Fruit fly (Drosophila melanogaster) whole organism, wandering third instar larva: ENCODE data around the gene NHP2.

Source experiments
- Abd-B ChIP-seq: fragments of >200 bp; optimal IDR thresholded peaks from 2 replicates; lab custom pipeline; 2017; ENCODE audit warnings: missing biosample characterization, missing genetic modification characterization
- CG32264 ChIP-seq: fragments of 200-800 bp; sonication (Bioruptor generic); optimal IDR thresholded peaks from 2 replicates; lab custom pipeline; 2016; ENCODE audit warnings: missing biosample characterization, missing genetic modification characterization
- CG9705 ChIP-seq: fragments of 200-800 bp; sonication (Bioruptor generic); optimal IDR thresholded peaks from 2 replicates; lab custom pipeline; 2018; ENCODE audit warnings: missing biosample characterization, mild to moderate bottlenecking, missing genetic modification characterization
- CrebA ChIP-seq: fragments of 200-800 bp; sonication (Bioruptor generic); optimal IDR thresholded peaks from 2 replicates; lab custom pipeline; 2016; ENCODE audit warnings: missing biosample characterization, mild to moderate bottlenecking, missing genetic modification characterization, borderline replicate concordance
- Dfd ChIP-seq: fragments of >200 bp; optimal IDR thresholded peaks from 2 replicates; lab custom pipeline; 2017; ENCODE audit warnings: missing biosample characterization, missing genetic modification characterization
- GATAd ChIP-seq: sonication (Bioruptor generic); optimal IDR thresholded peaks from 2 replicates; lab custom pipeline; 2016; ENCODE audit warnings: missing biosample characterization, missing genetic modification characterization
- HLH106 ChIP-seq: fragments of 200-800 bp; optimal IDR thresholded peaks from 3 replicates; lab custom pipeline; 2019; ENCODE audit warnings: missing biosample characterization, mild to moderate bottlenecking, missing genetic modification characterization, moderate library complexity
- Hr78 ChIP-seq: fragments of >200 bp; optimal IDR thresholded peaks from 2 replicates; lab custom pipeline; 2017; ENCODE audit warnings: missing biosample characterization, missing genetic modification characterization
- Hr83 ChIP-seq: fragments of 200-300 bp; sonication (Bioruptor generic); optimal IDR thresholded peaks from 2 replicates; lab custom pipeline; 2016; ENCODE audit warnings: missing biosample characterization, mild to moderate bottlenecking, missing genetic modification characterization, moderate library complexity; ENCODE audit not compliant: poor library complexity, severe bottlenecking
- Jra ChIP-seq: sonication (Bioruptor generic); optimal IDR thresholded peaks from 2 replicates; lab custom pipeline; 2016; ENCODE audit warnings: missing biosample characterization, missing genetic modification characterization
- Mio ChIP-seq: sonication (Bioruptor generic); optimal IDR thresholded peaks from 2 replicates; lab custom pipeline; 2016; ENCODE audit warnings: missing biosample characterization, missing genetic modification characterization
- N ChIP-seq: fragments of >200 bp; optimal IDR thresholded peaks from 2 replicates; lab custom pipeline; 2018; ENCODE audit warnings: missing biosample characterization, missing external identifiers, missing genetic modification characterization
- OdsH ChIP-seq: fragments of 200-800 bp; sonication (Bioruptor generic); optimal IDR thresholded peaks from 2 replicates; lab custom pipeline; 2016; ENCODE audit warnings: missing biosample characterization, mild to moderate bottlenecking, missing genetic modification characterization
- Rel ChIP-seq, 2 experiments: fragments of 200-800 bp; sonication (Bioruptor generic) in 1 of 2; optimal IDR thresholded peaks; 2 replicates in 1 of 2; 3 replicates in 1 of 2; lab custom pipeline; 2016 to 2019; ENCODE audit warnings: mild to moderate bottlenecking in 2 of 2, missing biosample characterization in 2 of 2, missing genetic modification characterization in 2 of 2, moderate library complexity in 1 of 2
- Sp1 ChIP-seq: fragments of 200-800 bp; sonication (Bioruptor generic); optimal IDR thresholded peaks from 3 replicates; lab custom pipeline; 2019; ENCODE audit warnings: missing biosample characterization, mild to moderate bottlenecking, missing genetic modification characterization, moderate library complexity
- br ChIP-seq: fragments of 200-800 bp; sonication (Bioruptor generic); optimal IDR thresholded peaks from 2 replicates; lab custom pipeline; 2016; ENCODE audit warnings: missing biosample characterization, missing genetic modification characterization
- dmrt93B ChIP-seq: fragments of 200-800 bp; sonication (Bioruptor generic); optimal IDR thresholded peaks from 2 replicates; lab custom pipeline; 2018; ENCODE audit warnings: missing biosample characterization, mild to moderate bottlenecking, missing genetic modification characterization
- dsf ChIP-seq: sonication (Bioruptor generic); optimal IDR thresholded peaks from 2 replicates; lab custom pipeline; 2016; ENCODE audit warnings: missing biosample characterization, missing genetic modification characterization, borderline replicate concordance
- ey ChIP-seq: fragments of 200-800 bp; sonication (Bioruptor generic); optimal IDR thresholded peaks from 2 replicates; lab custom pipeline; 2016; ENCODE audit warnings: missing biosample characterization, missing genetic modification characterization
- foxo ChIP-seq, 2 experiments: fragments of 200-800 bp; sonication (Bioruptor generic); optimal IDR thresholded peaks; 2 replicates in 1 of 2; 3 replicates in 1 of 2; lab custom pipeline; 2016 to 2017; ENCODE audit warnings: missing biosample characterization in 2 of 2, missing genetic modification characterization in 2 of 2
- fru ChIP-seq: fragments of 200-800 bp; sonication (Bioruptor generic); optimal IDR thresholded peaks from 3 replicates; lab custom pipeline; 2016; ENCODE audit warnings: missing biosample characterization, mild to moderate bottlenecking, missing genetic modification characterization
- h ChIP-seq: fragments of 200-800 bp; sonication (Bioruptor generic); optimal IDR thresholded peaks from 3 replicates; lab custom pipeline; 2016; ENCODE audit warnings: missing biosample characterization, mild to moderate bottlenecking, missing genetic modification characterization
- jim ChIP-seq: fragments of 175-275, 200-325 bp; sonication (Bioruptor generic); optimal IDR thresholded peaks from 2 replicates; lab custom pipeline; 2016; ENCODE audit warnings: missing biosample characterization, mild to moderate bottlenecking, missing genetic modification characterization
- lola ChIP-seq: fragments of >200 bp; optimal IDR thresholded peaks from 2 replicates; lab custom pipeline; 2017; ENCODE audit warnings: missing biosample characterization, missing genetic modification characterization
- pan ChIP-seq: fragments of >200 bp; optimal IDR thresholded peaks from 2 replicates; lab custom pipeline; 2017
- psq ChIP-seq: fragments of 200-800 bp; sonication (Bioruptor generic); optimal IDR thresholded peaks from 3 replicates; lab custom pipeline; 2017; ENCODE audit warnings: missing biosample characterization, mild to moderate bottlenecking, missing genetic modification characterization, moderate library complexity
- rgr ChIP-seq: fragments of 200-800 bp; sonication (Bioruptor generic); optimal IDR thresholded peaks from 3 replicates; lab custom pipeline; 2016; ENCODE audit warnings: missing biosample characterization, mild to moderate bottlenecking, missing genetic modification characterization
- sage ChIP-seq: fragments of 200-800 bp; sonication (Bioruptor generic); optimal IDR thresholded peaks from 2 replicates; lab custom pipeline; 2016; ENCODE audit warnings: missing biosample characterization, mild to moderate bottlenecking, missing genetic modification characterization
- sv ChIP-seq: fragments of 200-800 bp; sonication (Bioruptor generic); optimal IDR thresholded peaks from 3 replicates; lab custom pipeline; 2016; ENCODE audit warnings: missing biosample characterization, missing genetic modification characterization
- usp ChIP-seq: fragments of >200 bp; optimal IDR thresholded peaks from 2 replicates; lab custom pipeline; 2017; ENCODE audit warnings: missing biosample characterization, missing genetic modification characterization
- woc ChIP-seq: sonication (Bioruptor generic); optimal IDR thresholded peaks from 2 replicates; lab custom pipeline; 2016; ENCODE audit warnings: missing biosample characterization, mild to moderate bottlenecking, missing genetic modification characterization

Gene NHP2

DNA sequence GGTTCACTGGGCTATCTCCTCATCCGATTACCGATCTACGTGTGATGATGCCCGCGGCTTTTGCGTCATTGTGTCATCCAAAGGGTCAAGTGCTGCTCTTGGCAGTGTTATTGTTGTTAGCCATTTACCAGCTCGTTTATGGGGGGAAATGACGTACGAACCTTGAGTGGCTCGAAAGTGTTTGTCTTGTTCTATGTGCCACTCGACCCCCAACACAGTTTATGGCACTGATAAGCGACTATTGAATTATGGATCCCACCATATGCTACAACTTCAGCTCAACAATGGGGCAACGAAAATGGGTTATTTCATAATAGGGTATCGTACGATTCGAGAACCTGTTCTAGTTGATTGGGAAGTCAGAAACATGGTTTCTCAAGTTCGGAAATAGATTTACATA lies 22.7 kb downstream of the NHP2 start:
- no peak for TF ChIP-seq OdsH
- TF ChIP-seq HLH106 = no peak
- TF ChIP-seq Rel (GFP tag; optimal IDR thresholded peaks at IDR 0.05; lab: Kevin White, UChicago) = no peak
- TF ChIP-seq Rel (tag; optimal IDR thresholded peaks at IDR 0.05; lab: Kevin White, UChicago) = no peak
- TF ChIP-seq N (GFP tag; lab: Kevin White, UChicago) = no peak
- no peak for TF ChIP-seq pan (lab: Kevin White, UChicago)
- TF ChIP-seq ey = no peak
- no peak for TF ChIP-seq rgr (GFP tag; lab: Kevin White, UChicago)
- no peak for TF ChIP-seq dsf (GFP tag; lab: Kevin White, UChicago)
- no peak for TF ChIP-seq Sp1 (GFP tag; lab: Kevin White, UChicago)

DNA sequence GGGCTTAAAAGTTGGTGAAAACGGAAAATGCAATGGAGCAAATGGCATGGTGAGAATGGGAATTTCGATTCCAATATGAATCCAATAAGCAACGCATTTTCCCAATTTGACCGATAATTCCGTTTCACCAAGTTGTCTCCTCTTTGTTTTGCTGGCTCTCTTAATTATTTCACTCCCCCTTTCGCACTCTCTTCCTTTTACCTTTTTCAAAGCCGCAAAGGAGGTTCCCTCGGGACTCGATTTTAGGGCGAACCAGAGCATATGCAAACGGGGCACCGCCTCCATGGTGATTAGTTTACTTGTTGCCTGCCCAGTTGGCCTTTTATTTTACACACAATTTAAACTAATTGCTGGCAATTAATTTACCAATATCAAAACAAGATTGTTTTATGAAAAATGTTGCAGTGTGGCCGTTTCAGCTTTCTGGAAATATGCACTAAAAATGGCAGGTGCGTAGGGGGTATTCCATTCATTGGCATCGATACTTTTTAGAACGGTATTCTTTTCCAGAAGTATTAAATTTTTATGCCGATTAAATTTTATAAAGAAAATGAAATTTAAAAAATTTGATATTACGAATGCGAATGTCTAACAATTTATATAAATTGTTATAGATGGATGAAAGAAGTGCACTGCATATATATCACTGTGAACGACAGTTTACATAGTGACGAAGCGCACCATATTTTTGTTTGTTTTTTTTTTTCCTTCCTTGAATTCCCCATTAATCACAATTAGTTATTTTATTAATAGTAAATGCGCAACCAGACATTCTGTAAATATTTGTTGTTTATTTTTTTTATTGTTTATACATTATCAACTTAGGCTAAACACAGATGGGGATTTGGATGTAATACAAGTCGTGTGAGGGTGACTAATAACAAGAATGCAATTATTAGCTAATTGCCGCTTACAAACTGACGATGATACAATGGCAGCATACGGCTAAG lies 26.0 kb downstream of the NHP2 start, which contains the start of gene mop:
Gene mop, minus strand, starts transcription at position 419 of the 950 bp plus-strand sequence.
- TF ChIP-seq sv (GFP tag; lab: Kevin White, UChicago) (peak; percentile 19), Rel (GFP tag; optimal IDR thresholded peaks at IDR 0.05; lab: Kevin White, UChicago) (no peak), Rel (tag; optimal IDR thresholded peaks at IDR 0.05; lab: Kevin White, UChicago) (peak; percentile 1), OdsH (no peak), Dfd (GFP tag; lab: Kevin White, UChicago) (no peak), HLH106 (no peak), Abd-B (no peak)

DNA sequence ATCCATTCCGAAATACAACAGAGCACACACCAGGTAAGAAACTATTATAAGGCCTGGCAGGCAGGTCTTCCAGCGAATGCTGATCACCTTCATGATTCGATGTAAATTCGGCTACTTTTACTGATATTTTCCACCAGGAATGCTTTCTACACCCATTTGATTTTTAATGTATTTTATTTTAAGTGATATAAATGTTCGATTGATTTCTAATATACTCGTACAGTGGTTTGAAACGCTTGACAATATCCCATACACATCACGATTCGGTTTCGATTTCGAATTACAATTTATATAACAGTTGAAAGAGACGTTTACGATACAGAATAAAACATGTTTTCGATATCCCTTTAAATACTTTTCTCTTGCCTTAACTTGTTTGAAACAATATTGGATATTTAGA lies 32.8 kb downstream of the NHP2 start, which contains the start of gene Mgat4b:
Gene Mgat4b, minus strand, starts transcription at position 101 of the 400 bp plus-strand sequence.
- no peak for TF ChIP-seq CG32264
- TF ChIP-seq dmrt93B (GFP tag; lab: Kevin White, UChicago) = no peak
- TF ChIP-seq GATAd (GFP tag; lab: Kevin White, UChicago) = no peak
- TF ChIP-seq rgr (GFP tag; lab: Kevin White, UChicago) = no peak
- no peak for TF ChIP-seq N (GFP tag; lab: Kevin White, UChicago)
- TF ChIP-seq woc (GFP tag; lab: Kevin White, UChicago) = no peak
- TF ChIP-seq HLH106 = no peak
- no peak for TF ChIP-seq OdsH
- no peak for TF ChIP-seq pan (lab: Kevin White, UChicago)
- TF ChIP-seq usp (GFP tag; lab: Kevin White, UChicago) = no peak
- no peak for TF ChIP-seq jim (GFP tag; lab: Kevin White, UChicago)

DNA sequence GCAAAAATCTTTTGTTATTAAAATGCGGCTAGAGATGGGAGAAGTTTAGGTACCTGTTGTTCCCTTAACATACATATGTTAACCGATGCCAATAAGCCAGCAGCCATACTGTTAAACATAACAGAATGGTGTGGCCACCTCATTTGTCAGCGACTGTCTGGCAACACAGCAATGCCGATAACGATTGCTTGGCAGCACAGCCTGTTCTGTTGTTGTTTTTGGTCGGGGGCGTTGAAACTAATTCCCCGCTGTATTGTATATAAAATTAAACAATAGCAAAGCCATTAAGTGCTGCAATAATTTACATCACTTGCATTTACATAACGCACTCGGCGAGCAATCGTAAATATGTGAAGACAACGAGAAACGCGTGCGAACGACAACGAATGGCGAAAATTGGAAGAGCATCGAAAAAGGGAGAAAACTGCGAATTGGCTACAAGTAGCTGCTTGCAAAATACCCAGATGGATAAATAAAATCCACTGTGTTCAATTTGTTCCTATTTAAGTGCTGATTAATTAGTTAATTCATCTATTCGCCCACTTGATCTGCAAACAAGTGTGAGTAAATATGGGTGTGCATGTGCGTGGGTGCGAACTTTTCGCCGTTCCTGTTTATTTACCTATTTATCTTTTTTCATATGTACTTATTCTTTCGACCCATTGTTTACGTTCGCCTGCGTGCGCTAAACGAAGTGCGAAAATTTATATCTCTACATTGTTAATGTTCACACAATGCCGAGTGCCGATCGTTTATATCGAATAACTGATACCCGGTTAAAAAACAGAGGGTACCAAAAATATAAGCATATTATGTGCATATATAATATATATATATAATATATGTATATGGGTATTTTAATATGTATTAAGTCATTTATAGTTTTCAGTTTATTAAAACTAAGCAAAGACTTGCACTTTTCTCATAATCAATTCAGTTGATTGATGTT lies 39.9 kb downstream of the NHP2 start, which contains the start of the genes Tsen34 and Mgat4a:
Gene Tsen34, minus strand, starts transcription at position 8 of the 949 bp plus-strand sequence.
Gene Mgat4a, plus strand, starts transcription at position 192 of the 949 bp plus-strand sequence.
- TF ChIP-seq foxo (GFP tag; optimal IDR thresholded peaks at IDR 0.05; lab: Kevin White, UChicago) (peak in 1 of 2 experiments; percentile 50), GATAd (GFP tag; lab: Kevin White, UChicago) (peak; percentile 32), woc (GFP tag; lab: Kevin White, UChicago) (peak; percentile 9), OdsH (peak; percentile 70), HLH106 (no peak), lola (GFP tag; lab: Kevin White, UChicago) (no peak), Sp1 (GFP tag; lab: Kevin White, UChicago) (no peak), sage (GFP tag; lab: Kevin White, UChicago) (no peak), br (GFP tag; lab: Kevin White, UChicago) (peak; percentile 59), sv (GFP tag; lab: Kevin White, UChicago) (peak; percentile 43), CG9705 (GFP tag; lab: Kevin White, UChicago) (peak; percentile 27), dsf (GFP tag; lab: Kevin White, UChicago) (no peak), Mio (no peak), Hr83 (GFP tag; lab: Kevin White, UChicago) (peak; percentile 66), jim (GFP tag; lab: Kevin White, UChicago) (peak; percentile 32), Jra (GFP tag; lab: Kevin White, UChicago) (peak; percentile 63), Rel (GFP tag; optimal IDR thresholded peaks at IDR 0.05; lab: Kevin White, UChicago) (no peak), Rel (tag; optimal IDR thresholded peaks at IDR 0.05; lab: Kevin White, UChicago) (peak; percentile 91), ey (peak; percentile 31), fru (GFP tag; lab: Kevin White, UChicago) (no peak), psq (peak; percentile 50), h (GFP tag; lab: Kevin White, UChicago) (peak; percentile 79), rgr (GFP tag; lab: Kevin White, UChicago) (peak; percentile 51), Hr78 (GFP tag; lab: Kevin White, UChicago) (no peak), CrebA (GFP tag; lab: Kevin White, UChicago) (no peak), usp (GFP tag; lab: Kevin White, UChicago) (no peak)
